Worm (Caenorhabditis elegans) whole organism, late embryonic: ENCODE results near the gene mtcu-2.

Source experiments
- F13H6.1 ChIP-seq: sonication (generic microtip); optimal IDR thresholded peaks from 2 replicates; lab custom pipeline; 2016; ENCODE audit warnings: missing genetic modification characterization, missing compliant biosample characterization
- K09A11.1 ChIP-seq: sonication (generic microtip); optimal IDR thresholded peaks from 2 replicates; lab custom pipeline; 2017; ENCODE audit warnings: antibody characterized with exemption, mild to moderate bottlenecking, missing genetic modification characterization, missing compliant biosample characterization; ENCODE audit not compliant: insufficient read depth
- dmd-4 ChIP-seq: sonication (generic microtip); optimal IDR thresholded peaks from 2 replicates; lab custom pipeline; 2016; ENCODE audit warnings: borderline replicate concordance, missing genetic modification characterization, missing compliant biosample characterization
- elt-2 ChIP-seq: sonication (generic microtip); optimal IDR thresholded peaks from 2 replicates; lab custom pipeline; 2016; ENCODE audit warnings: missing genetic modification reagents, missing genetic modification characterization, missing compliant biosample characterization
- fkh-10 ChIP-seq: fragments of 150-350 bp; optimal IDR thresholded peaks from 2 replicates; lab custom pipeline; 2014; ENCODE audit warnings: missing biosample characterization, missing genetic modification reagents, missing genetic modification characterization
- hlh-15 ChIP-seq: sonication (generic microtip); optimal IDR thresholded peaks from 2 replicates; lab custom pipeline; 2016; ENCODE audit warnings: missing genetic modification characterization, missing compliant biosample characterization
- nfya-1 ChIP-seq: sonication (generic microtip); optimal IDR thresholded peaks from 2 replicates; lab custom pipeline; 2017; ENCODE audit warnings: missing genetic modification characterization, mild to moderate bottlenecking, missing compliant biosample characterization, antibody characterized with exemption, moderate library complexity
- nhr-11 ChIP-seq: fragments of 150-350 bp; optimal IDR thresholded peaks from 2 replicates; lab custom pipeline; 2014; ENCODE audit warnings: missing biosample characterization, missing genetic modification characterization
- pha-2 ChIP-seq: sonication (generic microtip); optimal IDR thresholded peaks from 2 replicates; lab custom pipeline; 2017; ENCODE audit warnings: mild to moderate bottlenecking, missing genetic modification characterization, missing compliant biosample characterization

DNA sequence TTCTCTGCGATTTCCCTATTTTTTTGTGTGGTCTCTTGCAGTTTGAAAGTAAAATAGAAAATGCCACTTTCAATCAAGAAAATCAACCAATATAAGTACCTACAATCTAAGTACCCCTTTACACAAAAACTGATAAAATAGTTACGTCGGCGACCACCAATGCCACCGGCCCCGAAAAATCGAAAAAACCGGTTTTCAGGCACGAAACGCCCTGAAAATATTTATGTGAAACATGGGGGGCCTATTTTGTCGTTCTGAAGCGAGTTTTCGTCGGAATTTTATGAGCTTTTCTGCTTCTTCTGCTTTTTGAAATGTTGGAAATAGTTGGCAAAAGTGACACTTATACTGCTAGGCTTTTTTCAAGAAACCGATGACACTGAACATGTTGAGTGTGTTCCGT is 44.4 kb downstream of the mtcu-2 start:
- TF ChIP-seq elt-2, result no peak
- TF ChIP-seq pha-2 (tag; lab: Kevin White, UChicago), result no peak
- TF ChIP-seq nhr-11 (tag; lab: Kevin White, UChicago), result no peak
- no peak for TF ChIP-seq F13H6.1 (tag; lab: Kevin White, UChicago)
- TF ChIP-seq hlh-15 (tag; lab: Kevin White, UChicago), result no peak
- no peak for TF ChIP-seq nfya-1
- no peak for TF ChIP-seq fkh-10 (GFP tag; lab: Kevin White, UChicago)
- TF ChIP-seq dmd-4 (tag; lab: Kevin White, UChicago), result no peak
- TF ChIP-seq K09A11.1 (tag; lab: Kevin White, UChicago), result no peak
